Fruit fly (Drosophila melanogaster): ENCODE data around the gene Trxr1.

dm6 chrX:8243966-8244895, 1.9 kb downstream of the Trxr1 start, which contains the start of gene sni:
- TF ChIP-seq Hr39 (GFP tag; optimal IDR thresholded peaks at IDR 0.05) (peak; percentile 54), dac (GFP tag; optimal IDR thresholded peaks at IDR 0.05) (no peak), eg (GFP tag; IDR thresholded peaks at IDR 0.05) (peak; percentile 48; the same call in 1 of the 3 replicates), CG16779 (tag; optimal IDR thresholded peaks at IDR 0.05) (peak; percentile 13), Hr4 (GFP tag; optimal IDR thresholded peaks at IDR 0.05) (no peak), Sox14 (GFP tag; optimal IDR thresholded peaks at IDR 0.05) (peak; percentile 44), acj6 (GFP tag; optimal IDR thresholded peaks at IDR 0.05) (peak; percentile 48), Smox (GFP tag; optimal IDR thresholded peaks at IDR 0.05) (peak; percentile 59), Hr38 (GFP tag; optimal IDR thresholded peaks at IDR 0.05) (no peak)
